Worm (Caenorhabditis elegans) whole organism, L4 larva: Measurements from ENCODE around the gene lipl-2.

ENCODE experiments used
- F44E2.7 ChIP-seq: fragments of 200-800 bp; sonication (Bioruptor generic); IDR thresholded peaks from 2 replicates; pipeline ENCODE4 v2.1.2; 2022; ENCODE audit warnings: missing genetic modification characterization, missing compliant biosample characterization
- T20F7.1 ChIP-seq: fragments of 200-800 bp; sonication (Bioruptor generic); optimal IDR thresholded peaks from 2 replicates; lab custom pipeline; 2018; ENCODE audit warnings: mild to moderate bottlenecking, missing genetic modification characterization, missing compliant biosample characterization
- T26A8.4 ChIP-seq: fragments of 200-800 bp; sonication (Bioruptor generic); IDR thresholded peaks from 2 replicates; pipeline ENCODE4 v1.3.6; 2022; ENCODE audit warnings: missing genetic modification characterization, missing compliant biosample characterization
- Y105C5A.15 ChIP-seq: fragments of 200-800 bp; sonication (Bioruptor generic); IDR thresholded peaks from 2 replicates; pipeline ENCODE4 v1.3.6; 2022; ENCODE audit warnings: missing genetic modification characterization, missing compliant biosample characterization
- Y48G9A.11 ChIP-seq: fragments of 200-800 bp; sonication (Bioruptor generic); IDR thresholded peaks from 2 replicates; pipeline ENCODE4 v1.3.6; 2022; ENCODE audit warnings: missing genetic modification reagents, missing genetic modification characterization, missing compliant biosample characterization
- Y5F2A.4 ChIP-seq: fragments of 200-800 bp; sonication (Bioruptor generic); optimal IDR thresholded peaks from 2 replicates; lab custom pipeline; 2018; ENCODE audit warnings: mild to moderate bottlenecking, missing genetic modification characterization, missing compliant biosample characterization
- Y75B8A.6 ChIP-seq: fragments of 200-800 bp; sonication (Bioruptor generic); IDR thresholded peaks from 2 replicates; pipeline ENCODE4 v1.3.6; 2022; ENCODE audit warnings: missing genetic modification reagents, missing genetic modification characterization, missing compliant biosample characterization
- ZK546.5 ChIP-seq, 2 experiments: sonication (generic microtip); optimal IDR thresholded peaks; 2 replicates each; lab custom pipeline; 2017; ENCODE audit warnings: missing biosample characterization in 2 of 2, missing genetic modification characterization in 2 of 2
- aha-1 ChIP-seq: fragments of 150-350 bp; peaks from one replicate; lab custom pipeline; 2014; ENCODE audit warnings: missing biosample characterization, missing genetic modification characterization
- arid-1 ChIP-seq: fragments of 200-800 bp; sonication (Bioruptor generic); conservative IDR thresholded peaks from 2 replicates; pipeline ENCODE4 v1.3.6; 2022; ENCODE audit warnings: missing genetic modification reagents, missing genetic modification characterization, missing compliant biosample characterization
- attf-4 ChIP-seq: sonication (generic microtip); optimal IDR thresholded peaks from 3 replicates; lab custom pipeline; 2017; ENCODE audit warnings: missing biosample characterization, missing genetic modification characterization
- ceh-20 ChIP-seq: fragments of 200-800 bp; sonication (Bioruptor generic); IDR thresholded peaks from 2 replicates; pipeline ENCODE4 v1.3.6; 2022; ENCODE audit warnings: missing genetic modification reagents, missing genetic modification characterization, missing compliant biosample characterization
- ceh-32 ChIP-seq: sonication (generic microtip); optimal IDR thresholded peaks from 2 replicates; lab custom pipeline; 2016; ENCODE audit warnings: mild to moderate bottlenecking, missing genetic modification characterization, missing compliant biosample characterization; ENCODE audit not compliant: poor library complexity
- ceh-44 ChIP-seq: fragments of 200-800 bp; sonication (Bioruptor generic); IDR thresholded peaks from 2 replicates; pipeline ENCODE4 v1.3.6; 2022; ENCODE audit warnings: missing genetic modification reagents, missing genetic modification characterization, missing compliant biosample characterization
- ctbp-1 ChIP-seq: fragments of 200-800 bp; sonication (Bioruptor generic); IDR thresholded peaks from 2 replicates; pipeline ENCODE4 v1.3.6; 2022; ENCODE audit warnings: missing genetic modification reagents, missing genetic modification characterization, missing compliant biosample characterization
- daf-16 ChIP-seq, 3 experiments: sonication (generic microtip); optimal IDR thresholded peaks; 2 replicates each; lab custom pipeline; 2016 to 2017; ENCODE audit warnings: missing genetic modification characterization in 3 of 3, missing genetic modification reagents in 3 of 3, mild to moderate bottlenecking in 2 of 3, missing compliant biosample characterization in 2 of 3, missing biosample characterization in 1 of 3, moderate library complexity in 1 of 3
- dmd-6 ChIP-seq: fragments of 200-800 bp; sonication (Bioruptor generic); IDR thresholded peaks from 2 replicates; pipeline ENCODE4 v1.3.6; 2022; ENCODE audit warnings: missing genetic modification reagents, missing genetic modification characterization, missing compliant biosample characterization
- egl-27 ChIP-seq: sonication (generic microtip); optimal IDR thresholded peaks from 3 replicates; lab custom pipeline; 2017; ENCODE audit warnings: missing biosample characterization, missing genetic modification reagents, missing genetic modification characterization
- egl-43 ChIP-seq: fragments of 200-800 bp; sonication (Bioruptor generic); IDR thresholded peaks from 2 replicates; pipeline ENCODE4 v1.3.6; 2022; ENCODE audit warnings: missing genetic modification reagents, missing genetic modification characterization, missing compliant biosample characterization
- fkh-10 ChIP-seq: fragments of 150-350 bp; optimal IDR thresholded peaks from 2 replicates; lab custom pipeline; 2014; ENCODE audit warnings: missing biosample characterization, missing genetic modification reagents, missing genetic modification characterization
- hif-1 ChIP-seq, 2 experiments: sonication (generic microtip); optimal IDR thresholded peaks; 2 replicates each; lab custom pipeline; 2016 to 2017; ENCODE audit warnings: missing compliant biosample characterization in 2 of 2, missing genetic modification characterization in 2 of 2, missing genetic modification reagents in 2 of 2, missing genotype in 2 of 2, mild to moderate bottlenecking in 1 of 2
- hlh-30 ChIP-seq: sonication (generic microtip); optimal IDR thresholded peaks from 2 replicates; lab custom pipeline; 2017; ENCODE audit warnings: antibody characterized with exemption, mild to moderate bottlenecking, missing genetic modification characterization, missing compliant biosample characterization; ENCODE audit not compliant: insufficient read depth
- lin-1 ChIP-seq: fragments of 200-800 bp; sonication (Bioruptor generic); IDR thresholded peaks from 2 replicates; pipeline ENCODE4 v1.3.6; 2022; ENCODE audit warnings: missing genetic modification reagents, missing genetic modification characterization, missing compliant biosample characterization
- lin-29 ChIP-seq: fragments of 200-800 bp; sonication (Bioruptor generic); IDR thresholded peaks from 2 replicates; pipeline ENCODE4 v1.3.6; 2022; ENCODE audit warnings: missing genetic modification reagents, missing genetic modification characterization, missing compliant biosample characterization
- lin-39 ChIP-seq: fragments of 150-350 bp; optimal IDR thresholded peaks from 2 replicates; lab custom pipeline; 2014; ENCODE audit warnings: missing biosample characterization, missing genetic modification reagents, missing genetic modification characterization
- madf-5 ChIP-seq, 2 experiments: fragments of 200-800 bp; sonication (Bioruptor generic); IDR thresholded peaks; 2 replicates each; pipeline ENCODE4 v1.3.6; 2022; ENCODE audit warnings: missing compliant biosample characterization in 2 of 2, missing genetic modification characterization in 2 of 2
- mxl-3 ChIP-seq: fragments of 200-800 bp; sonication (Bioruptor generic); optimal IDR thresholded peaks from 2 replicates; lab custom pipeline; 2018; ENCODE audit warnings: mild to moderate bottlenecking, missing genetic modification characterization, missing compliant biosample characterization
- nhr-102 ChIP-seq: sonication (generic microtip); optimal IDR thresholded peaks from 2 replicates; lab custom pipeline; 2016; ENCODE audit warnings: mild to moderate bottlenecking, missing genetic modification characterization, moderate library complexity, missing compliant biosample characterization
- nhr-111 ChIP-seq: fragments of 200-800 bp; sonication (Bioruptor generic); optimal IDR thresholded peaks from 2 replicates; lab custom pipeline; 2018; ENCODE audit warnings: mild to moderate bottlenecking, missing genetic modification characterization, missing compliant biosample characterization
- nhr-77 ChIP-seq: fragments of 150-350 bp; optimal IDR thresholded peaks from 2 replicates; lab custom pipeline; 2014; ENCODE audit warnings: missing biosample characterization, missing genetic modification characterization
- pha-4 ChIP-seq, 2 experiments: fragments of 150-350 bp in 1 of 2; fragments of 200-800 bp in 1 of 2; sonication (Bioruptor generic) in 1 of 2; IDR thresholded peaks in 1 of 2; optimal IDR thresholded peaks in 1 of 2; 2 replicates each; pipeline versions ENCODE4 v1.3.6 to Lab custom; 2014 to 2022; ENCODE audit warnings: missing genetic modification characterization in 2 of 2, missing genetic modification reagents in 2 of 2, missing biosample characterization in 1 of 2, missing compliant biosample characterization in 1 of 2
- unc-62 ChIP-seq, 3 experiments: fragments of 150-350 bp in 1 of 3; sonication (generic microtip); optimal IDR thresholded peaks in 2 of 3; peaks in 1 of 3; 1 replicate in 1 of 3; 2 replicates in 2 of 3; lab custom pipeline; 2014 to 2017; ENCODE audit warnings: missing biosample characterization in 3 of 3, missing genetic modification characterization in 3 of 3, missing genetic modification reagents in 3 of 3, missing genotype in 1 of 3
- zfp-3 ChIP-seq: fragments of 200-800 bp; sonication (Bioruptor generic); conservative IDR thresholded peaks from 2 replicates; pipeline ENCODE4 v1.3.6; 2022; ENCODE audit warnings: missing genetic modification reagents, missing genetic modification characterization, missing compliant biosample characterization
- zip-2 ChIP-seq: fragments of 150-350 bp; optimal IDR thresholded peaks from 2 replicates; lab custom pipeline; 2014; ENCODE audit warnings: missing biosample characterization, missing genetic modification characterization

lipl-2 gene

ce11 chrV:9796002-9796401, 4.6 kb downstream of the lipl-2 start:
- TF ChIP-seq hif-1 (tag; optimal IDR thresholded peaks at IDR 0.05; lab: Kevin White, UChicago) = no peak
- no peak for TF ChIP-seq dmd-6 (GFP tag; lab: Robert Waterston, UW)
- no peak for TF ChIP-seq Y48G9A.11 (GFP tag; lab: Robert Waterston, UW)
- no peak for TF ChIP-seq lin-39 (tag; lab: Kevin White, UChicago)
- no peak for TF ChIP-seq egl-43 (GFP tag; lab: Robert Waterston, UW)
- no peak for TF ChIP-seq aha-1 (tag; lab: Kevin White, UChicago)
- no peak for TF ChIP-seq ZK546.5 (tag; optimal IDR thresholded peaks at IDR 0.05; lab: Kevin White, UChicago)
- TF ChIP-seq Y105C5A.15 (GFP tag; lab: Robert Waterston, UW) = no peak
- no peak for TF ChIP-seq daf-16 (GFP tag; optimal IDR thresholded peaks at IDR 0.05; lab: Kevin White, UChicago)
- TF ChIP-seq daf-16 (tag; optimal IDR thresholded peaks at IDR 0.05; lab: Kevin White, UChicago) = no peak
- no peak for TF ChIP-seq lin-29 (GFP tag; lab: Robert Waterston, UW)
- TF ChIP-seq fkh-10 (GFP tag; lab: Kevin White, UChicago) = no peak
- no peak for TF ChIP-seq T20F7.1 (GFP tag; lab: Kevin White, UChicago)
- TF ChIP-seq ceh-32 (tag; lab: Kevin White, UChicago) = no peak
- no peak for TF ChIP-seq F44E2.7 (GFP tag; lab: Robert Waterston, UW)
- TF ChIP-seq Y5F2A.4 (GFP tag; lab: Kevin White, UChicago) = no peak
- no peak for TF ChIP-seq zfp-3 (GFP tag; lab: Robert Waterston, UW)
- TF ChIP-seq ctbp-1 = no peak
- TF ChIP-seq mxl-3 = no peak
- TF ChIP-seq pha-4 (GFP tag; IDR thresholded peaks at IDR 0.05; lab: Robert Waterston, UW) = no peak
- TF ChIP-seq pha-4 (tag; optimal IDR thresholded peaks at IDR 0.05; lab: Kevin White, UChicago) = no peak
- no peak for TF ChIP-seq nhr-77
- TF ChIP-seq, all 104 proteins: peak for 0

ce11 chrV:9796562-9796961, 5.2 kb downstream of the lipl-2 start, which contains the start of gene F46B6.9:
TSS of gene F46B6.9 (plus strand) at chrV:9796862.
- TF ChIP-seq T26A8.4 (GFP tag; lab: Robert Waterston, UW) (no peak), ceh-20 (no peak)

ce11 chrV:9798212-9798611, 6.8 kb downstream of the lipl-2 start:
- TF ChIP-seq unc-62 (GFP tag; optimal IDR thresholded peaks at IDR 0.05 in 1 of 2; lab: Kevin White, UChicago) (peak in 1 of 2 experiments; percentile 61), unc-62 (tag; optimal IDR thresholded peaks at IDR 0.05; lab: Kevin White, UChicago) (no peak), zip-2 (tag; lab: Kevin White, UChicago) (no peak)

ce11 chrV:9799076-9799475, 7.7 kb downstream of the lipl-2 start, which contains the start of gene F46B6.13:
TSS of gene F46B6.13 (minus strand) at chrV:9799176.
- TF ChIP-seq dmd-6 (GFP tag; lab: Robert Waterston, UW) (no peak), attf-4 (tag; lab: Kevin White, UChicago) (no peak), ceh-44 (GFP tag; lab: Robert Waterston, UW) (no peak), nhr-102 (no peak), egl-27 (tag; lab: Kevin White, UChicago) (no peak), Y75B8A.6 (GFP tag; lab: Robert Waterston, UW) (no peak), arid-1 (no peak)

- TF ChIP-seq Y5F2A.4 (GFP tag; lab: Kevin White, UChicago) = no peak
- TF ChIP-seq madf-5 (GFP tag; IDR thresholded peaks at IDR 0.05; lab: Robert Waterston, UW) = no peak
- no peak for TF ChIP-seq nhr-111 (GFP tag; lab: Kevin White, UChicago)
- TF ChIP-seq Y105C5A.15 (GFP tag; lab: Robert Waterston, UW) = no peak
- TF ChIP-seq lin-1 = no peak
- TF ChIP-seq ceh-32 (tag; lab: Kevin White, UChicago) = no peak
- no peak for TF ChIP-seq lin-29 (GFP tag; lab: Robert Waterston, UW)
- TF ChIP-seq hlh-30 (tag; lab: Kevin White, UChicago) = no peak
- TF ChIP-seq, all 104 proteins: peak for 0
Measured at ce11 chrV:9801965-9802364, 10.6 kb downstream of the lipl-2 start, which contains the start of gene F46B6.10. TSS of gene F46B6.10 (minus strand) at chrV:9802065.
